Worm (Caenorhabditis elegans) whole organism, L1 larva: ENCODE results near the gene nspb-4.
A peak's percentile ranks its signal among the peaks of the same experiment; 100 is the strongest.
"Not testable (repeated sequence)": the region's sequence is repeated elsewhere in the genome, so short reads cannot be mapped to it uniquely, and the experiment has no call there.

Experiments
- Y116A8C.19 ChIP-seq: sonication (generic microtip); optimal IDR thresholded peaks from 2 replicates; lab custom pipeline; 2016; ENCODE audit warnings: missing compliant biosample characterization, missing genetic modification characterization, borderline replicate concordance
- alr-1 ChIP-seq: fragments of 200-800 bp; sonication (Bioruptor generic); optimal IDR thresholded peaks from 2 replicates; lab custom pipeline; 2018; ENCODE audit warnings: borderline replicate concordance, mild to moderate bottlenecking, missing genetic modification characterization, missing compliant biosample characterization
- ceh-63 ChIP-seq: fragments of 200-800 bp; sonication (Bioruptor generic); optimal IDR thresholded peaks from 2 replicates; lab custom pipeline; 2018; ENCODE audit warnings: mild to moderate bottlenecking, missing genetic modification characterization, missing compliant biosample characterization
- ceh-88 ChIP-seq: fragments of 200-800 bp; sonication (Bioruptor generic); IDR thresholded peaks from 2 replicates; pipeline ENCODE4 v1.3.6; 2022; ENCODE audit warnings: missing genetic modification characterization, missing compliant biosample characterization
- efl-1 ChIP-seq, 4 experiments: fragments of 150-350 bp; optimal IDR thresholded peaks in 3 of 4; peaks in 1 of 4; 1 replicate in 1 of 4; 2 replicates in 3 of 4; lab custom pipeline; 2014; ENCODE audit warnings: missing biosample characterization in 2 of 4, missing genetic modification characterization in 2 of 4, missing genetic modification reagents in 2 of 4
- elt-2 ChIP-seq: sonication (generic microtip); optimal IDR thresholded peaks from 2 replicates; lab custom pipeline; 2016; ENCODE audit warnings: missing genetic modification characterization, mild to moderate bottlenecking, inconsistent platforms, missing compliant biosample characterization, missing genetic modification reagents
- fkh-4 ChIP-seq: sonication (generic microtip); optimal IDR thresholded peaks from 2 replicates; lab custom pipeline; 2016; ENCODE audit warnings: missing compliant biosample characterization, missing genetic modification characterization, borderline replicate concordance
- grh-1 ChIP-seq: fragments of 200-800 bp; sonication (Bioruptor generic); IDR thresholded peaks from 2 replicates; pipeline ENCODE4 v1.3.6; 2022; ENCODE audit warnings: missing genetic modification reagents, missing genetic modification characterization, missing compliant biosample characterization
- hlh-17 ChIP-seq: fragments of 200-800 bp; sonication (Bioruptor generic); optimal IDR thresholded peaks from 2 replicates; lab custom pipeline; 2018; ENCODE audit warnings: missing genetic modification characterization, mild to moderate bottlenecking, missing compliant biosample characterization, moderate library complexity, borderline replicate concordance
- hpl-2 ChIP-seq: fragments of 150-350 bp; optimal IDR thresholded peaks from 2 replicates; lab custom pipeline; 2014; ENCODE audit warnings: missing biosample characterization, missing genetic modification reagents, missing genetic modification characterization
- lin-15B ChIP-seq: fragments of 150-350 bp; sonication (generic microtip); optimal IDR thresholded peaks from 3 replicates; lab custom pipeline; 2014; ENCODE audit warnings: missing biosample characterization, missing genetic modification characterization
- lsy-2 ChIP-seq, 2 experiments: fragments of 150-350 bp; optimal IDR thresholded peaks; 2 replicates each; lab custom pipeline; 2014; ENCODE audit warnings: missing biosample characterization in 2 of 2, missing genetic modification characterization in 2 of 2
- mdl-1 ChIP-seq, 2 experiments: fragments of 150-350 bp; optimal IDR thresholded peaks; 2 replicates each; lab custom pipeline; 2014 to 2017; ENCODE audit warnings: missing biosample characterization in 2 of 2, missing genetic modification characterization in 2 of 2, inconsistent platforms in 1 of 2
- mef-2 ChIP-seq: fragments of 150-350 bp; optimal IDR thresholded peaks from 2 replicates; lab custom pipeline; 2014; ENCODE audit warnings: missing biosample characterization, missing genetic modification characterization
- nhr-11 ChIP-seq: fragments of 150-350 bp; optimal IDR thresholded peaks from 2 replicates; lab custom pipeline; 2014; ENCODE audit warnings: missing biosample characterization, missing genetic modification characterization
- nhr-12 ChIP-seq: sonication (generic microtip); optimal IDR thresholded peaks from 2 replicates; lab custom pipeline; 2017; ENCODE audit warnings: missing biosample characterization, missing genetic modification characterization
- nhr-19 ChIP-seq: fragments of 200-800 bp; sonication (Bioruptor generic); conservative IDR thresholded peaks from 2 replicates; pipeline ENCODE4 v1.3.6; 2022; ENCODE audit warnings: missing genetic modification characterization, missing compliant biosample characterization
- nhr-47 ChIP-seq: sonication (generic microtip); optimal IDR thresholded peaks from 2 replicates; lab custom pipeline; 2016; ENCODE audit warnings: mild to moderate bottlenecking, missing genetic modification characterization, moderate library complexity, missing compliant biosample characterization
- nhr-76 ChIP-seq: sonication (generic microtip); optimal IDR thresholded peaks from 2 replicates; lab custom pipeline; 2017; ENCODE audit warnings: missing biosample characterization, missing genetic modification characterization
- nhr-90 ChIP-seq: sonication (generic microtip); optimal IDR thresholded peaks from 2 replicates; lab custom pipeline; 2016; ENCODE audit warnings: mild to moderate bottlenecking, missing genetic modification characterization, missing compliant biosample characterization; ENCODE audit not compliant: poor library complexity
- rnt-1 ChIP-seq: sonication (generic microtip); optimal IDR thresholded peaks from 2 replicates; lab custom pipeline; 2016; ENCODE audit warnings: mild to moderate bottlenecking, missing genetic modification characterization, moderate library complexity, missing compliant biosample characterization
- sup-37 ChIP-seq: fragments of 200-800 bp; sonication (Bioruptor generic); optimal IDR thresholded peaks from 2 replicates; lab custom pipeline; 2018; ENCODE audit warnings: mild to moderate bottlenecking, missing genetic modification characterization, missing compliant biosample characterization
- tlp-1 ChIP-seq: fragments of 150-350 bp; optimal IDR thresholded peaks from 2 replicates; lab custom pipeline; 2014; ENCODE audit warnings: missing biosample characterization, missing genetic modification characterization
- unc-86 ChIP-seq: sonication (generic microtip); optimal IDR thresholded peaks from 2 replicates; lab custom pipeline; 2016; ENCODE audit warnings: missing genetic modification characterization, missing compliant biosample characterization
- zip-4 ChIP-seq: fragments of 200-800 bp; sonication (Bioruptor generic); optimal IDR thresholded peaks from 2 replicates; lab custom pipeline; 2018; ENCODE audit warnings: mild to moderate bottlenecking, missing genetic modification characterization, moderate library complexity, missing compliant biosample characterization
- ztf-4 ChIP-seq: fragments of 150-350 bp; optimal IDR thresholded peaks from 2 replicates; lab custom pipeline; 2014; ENCODE audit warnings: missing biosample characterization, missing genetic modification characterization

Gene nspb-4

ce11 chrIV:6590029-6590428 lies 8.0 kb upstream of the nspb-4 start, which contains the start of the genes lec-11 and irld-7:
Gene lec-11, minus strand, starts transcription at chrIV:6590154.
Gene irld-7, plus strand, starts transcription at chrIV:6590360.
- TF ChIP-seq fkh-4 (tag; lab: Kevin White, UChicago), result no peak
- TF ChIP-seq nhr-90 (tag; lab: Kevin White, UChicago), result no peak
- peak; percentile 46 for TF ChIP-seq elt-2 (tag; lab: Kevin White, UChicago)
- TF ChIP-seq unc-86 (tag; lab: Kevin White, UChicago), result no peak
- no peak for TF ChIP-seq tlp-1 (tag; lab: Kevin White, UChicago)
- no peak for TF ChIP-seq grh-1 (GFP tag; lab: Robert Waterston, UW)
- no peak for TF ChIP-seq nhr-19 (GFP tag; lab: Robert Waterston, UW)

- not testable (repeated sequence) for TF ChIP-seq sup-37; hpl-2 (GFP tag; lab: Kevin White, UChicago); nhr-12 (tag; lab: Kevin White, UChicago)
Observed at ce11 chrIV:6591010-6591746, 6.8 kb upstream of the nspb-4 start, which contains the start of the genes nspb-1 and nspb-2. Gene nspb-1, minus strand, starts transcription at chrIV:6591110. Gene nspb-2, plus strand, starts transcription at chrIV:6591696.

ce11 chrIV:6594871-6595270 lies 3.1 kb upstream of the nspb-4 start, which contains the start of gene nspb-3:
Gene nspb-3, minus strand, starts transcription at chrIV:6594971.
- TF ChIP-seq nhr-11 (tag; lab: Kevin White, UChicago); lin-15B; alr-1 (tag; lab: Kevin White, UChicago): not testable (repeated sequence)
- TF ChIP-seq, all 84 proteins: peak for 0; not testable (repeated sequence) for 84

ce11 chrIV:6595912-6596311 lies 2.1 kb upstream of the nspb-4 start, which contains the start of gene F38A5.22:
Gene F38A5.22, minus strand, starts transcription at chrIV:6595940.
- TF ChIP-seq mdl-1 (tag; optimal IDR thresholded peaks at IDR 0.05; lab: Kevin White, UChicago) (no peak), ztf-4 (tag; lab: Kevin White, UChicago) (no peak), hlh-17 (no peak), nhr-76 (no peak), mef-2 (no peak), nhr-47 (tag; lab: Kevin White, UChicago) (no peak), ceh-63 (GFP tag; lab: Kevin White, UChicago) (no peak), fkh-4 (tag; lab: Kevin White, UChicago) (no peak), nhr-90 (tag; lab: Kevin White, UChicago) (no peak), lsy-2 (tag; optimal IDR thresholded peaks at IDR 0.05; lab: Kevin White, UChicago) (no peak), elt-2 (tag; lab: Kevin White, UChicago) (no peak), hpl-2 (GFP tag; lab: Kevin White, UChicago) (no peak), ceh-88 (GFP tag; lab: Robert Waterston, UW) (no peak)

ce11 chrIV:6597298-6597697 lies 720 bp upstream of the nspb-4 start, which contains the start of gene F38A5.6:
Gene F38A5.6, minus strand, starts transcription at chrIV:6597398.
- no peak for TF ChIP-seq zip-4
- TF ChIP-seq efl-1 (optimal IDR thresholded peaks at IDR 0.05; lab: Kevin White, UChicago), result no peak
- TF ChIP-seq efl-1 (GFP tag; optimal IDR thresholded peaks at IDR 0.05 in 1 of 2; lab: Kevin White, UChicago), result peak in 1 of 2 experiments; percentile 88
- TF ChIP-seq, all 84 proteins: peak for 1

- not testable (repeated sequence) for TF ChIP-seq Y116A8C.19 (tag; lab: Kevin White, UChicago); rnt-1; alr-1 (tag; lab: Kevin White, UChicago)
Observed at ce11 chrIV:6598740-6599139, 722 bp downstream of the nspb-4 start, which contains the start of gene nspb-5. Gene nspb-5, plus strand, starts transcription at chrIV:6599040.
